Fruit fly (Drosophila melanogaster): Measurements from ENCODE around the gene CG17154.
A peak's percentile ranks its signal among the peaks of the same experiment; 100 is the strongest.

- TF ChIP-seq toe (GFP tag; optimal IDR thresholded peaks at IDR 0.05) (peak; percentile 31), bab1 (GFP tag; optimal IDR thresholded peaks at IDR 0.05) (no peak), kay (GFP tag; ENCODE audit: borderline replicate concordance) (peak; percentile 63), Hr96 (GFP tag; optimal IDR thresholded peaks at IDR 0.05) (no peak), Clk (GFP tag; optimal IDR thresholded peaks at IDR 0.05) (no peak), CG12768 (GFP tag; optimal IDR thresholded peaks at IDR 0.05) (no peak)
Measured at dm6 chr3L:12056286-12057178, 31.9 kb upstream of the CG17154 start.
